Worm (Caenorhabditis elegans): ENCODE results near the gene Y7A5A.2.
A peak's percentile ranks its signal among the peaks of the same experiment; 100 is the strongest.

Y7A5A.2 gene

DNA sequence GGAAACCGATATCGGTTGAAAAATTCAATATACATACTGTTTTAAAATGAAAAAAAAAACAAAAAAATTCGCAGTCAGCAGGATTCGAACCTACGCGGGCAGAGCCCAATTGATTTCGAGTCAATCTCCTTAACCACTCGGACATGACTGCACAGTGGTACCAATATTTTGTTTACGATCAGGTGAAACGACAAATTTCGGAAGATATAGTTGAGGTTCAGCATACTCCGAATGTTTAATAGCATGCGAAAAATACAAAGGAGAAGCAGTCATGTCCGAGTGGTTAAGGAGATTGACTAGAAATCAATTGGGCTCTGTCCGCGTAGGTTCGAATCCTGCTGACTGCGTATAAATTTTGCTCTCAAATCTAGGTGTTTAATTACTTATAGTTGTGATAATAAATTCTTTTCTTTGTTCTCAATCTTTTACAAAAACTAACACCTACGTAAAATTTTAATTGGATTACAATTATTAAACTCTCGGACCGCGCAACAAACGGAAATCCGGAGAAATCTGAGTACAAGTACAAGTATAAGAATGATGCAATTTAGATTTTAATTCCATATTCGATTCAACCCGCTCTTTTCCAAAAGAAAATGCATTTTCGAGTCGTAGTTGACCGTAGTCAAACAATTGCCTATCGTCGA, 850 bp upstream of the Y7A5A.2 start, which contains the start of gene Y7A5A.13:
Y7A5A.13 (plus strand) TSS at position 597 of the 647 bp plus-strand sequence.
- TF ChIP-seq hlh-17 (GFP tag; optimal IDR thresholded peaks at IDR 0.05; ENCODE audit: borderline replicate concordance) = no peak
- no peak for TF ChIP-seq vab-15 (tag; optimal IDR thresholded peaks at IDR 0.05)

DNA sequence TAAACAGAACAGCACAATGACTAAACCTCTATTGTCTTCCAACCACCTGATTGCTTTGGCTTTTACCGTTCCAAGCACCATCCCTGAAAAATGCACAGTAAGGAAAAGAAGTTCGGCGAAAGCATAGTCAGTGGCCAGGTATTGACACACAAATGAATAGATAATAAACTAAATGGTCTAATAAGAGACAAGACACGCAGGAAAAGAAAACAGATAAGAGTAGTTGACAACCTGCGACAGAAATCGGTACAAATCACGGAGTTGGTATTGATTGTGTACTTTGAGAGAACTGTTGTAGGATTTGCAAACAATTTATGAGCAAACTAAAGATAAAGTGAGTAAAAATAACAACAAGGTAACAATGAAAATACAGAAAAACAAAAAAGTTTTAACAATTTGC, 1.1 kb downstream of the Y7A5A.2 start, which contains the start of gene Y7A5A.1:
Y7A5A.1 (minus strand) TSS at position 83 of the 400 bp plus-strand sequence.
- TF ChIP-seq nhr-19 (GFP tag; conservative IDR thresholded peaks at IDR 0.05) (no peak), elt-2 (tag; optimal IDR thresholded peaks at IDR 0.05) (peak; percentile 26), blmp-1 (tag; optimal IDR thresholded peaks at IDR 0.05) (peak; percentile 1)

DNA sequence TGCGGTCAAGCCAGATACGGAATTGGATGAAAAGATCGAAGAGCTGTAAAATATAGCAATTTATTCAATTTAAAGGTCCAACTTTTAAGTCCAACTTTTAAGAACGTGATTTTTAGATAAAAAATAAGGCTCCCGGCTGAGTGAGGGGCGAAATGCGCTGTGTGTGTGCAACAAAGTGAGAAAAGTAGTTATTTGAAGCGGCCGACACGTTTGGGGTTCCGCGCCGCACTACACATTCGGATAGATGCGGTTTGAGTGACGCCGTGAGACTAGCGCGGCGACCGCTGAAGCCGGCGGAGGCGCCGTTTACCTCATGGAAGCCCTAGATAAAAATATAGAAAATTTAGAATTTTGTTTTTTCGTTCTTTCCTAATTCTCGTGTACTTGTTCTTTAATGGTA, 1.7 kb downstream of the Y7A5A.2 start:
- TF ChIP-seq pag-3 (tag; optimal IDR thresholded peaks at IDR 0.05; ENCODE audit: borderline replicate concordance, insufficient read depth) (no peak), mdl-1 (tag; optimal IDR thresholded peaks at IDR 0.05) (no peak), aha-1 (tag; optimal IDR thresholded peaks at IDR 0.05) (no peak), snpc-4 (tag; optimal IDR thresholded peaks at IDR 0.05) (peak; percentile 36), lin-15B (tag; optimal IDR thresholded peaks at IDR 0.05) (no peak), nhr-77 (tag; optimal IDR thresholded peaks at IDR 0.05) (no peak), nhr-19 (GFP tag; conservative IDR thresholded peaks at IDR 0.05) (no peak)

DNA sequence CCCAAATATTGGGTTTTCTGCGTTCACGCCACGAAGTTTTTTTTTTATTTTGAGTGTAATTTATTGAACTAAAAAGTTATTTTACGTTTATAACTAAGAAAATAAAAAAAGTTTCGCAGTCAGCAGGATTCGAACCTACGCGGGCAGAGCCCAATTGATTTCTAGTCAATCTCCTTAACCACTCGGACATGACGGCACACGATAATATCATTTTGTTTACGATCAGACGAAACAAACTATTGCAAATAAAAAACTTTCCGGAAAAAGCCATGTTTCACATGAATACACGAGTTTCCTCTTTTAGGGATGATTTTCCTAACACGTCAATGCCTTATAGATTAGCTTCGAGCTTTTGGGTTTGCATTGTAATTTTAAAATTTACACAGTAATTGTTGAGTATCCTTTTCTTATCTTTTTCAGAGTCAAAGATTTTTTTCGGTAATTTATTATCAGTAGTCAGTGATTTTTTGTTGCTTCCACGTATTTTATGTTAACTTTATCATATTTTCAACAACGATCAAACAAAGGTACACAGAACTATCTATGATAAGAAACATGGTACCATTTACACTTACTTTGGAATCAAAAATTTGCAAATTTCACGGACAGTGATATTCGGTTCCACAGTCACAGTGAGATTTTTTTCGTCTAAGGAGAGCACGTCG, 2.5 kb downstream of the Y7A5A.2 start:
- TF ChIP-seq elt-2 (tag; optimal IDR thresholded peaks at IDR 0.05) (peak; percentile 67), sptf-1 (tag; optimal IDR thresholded peaks at IDR 0.05) (no peak)

DNA sequence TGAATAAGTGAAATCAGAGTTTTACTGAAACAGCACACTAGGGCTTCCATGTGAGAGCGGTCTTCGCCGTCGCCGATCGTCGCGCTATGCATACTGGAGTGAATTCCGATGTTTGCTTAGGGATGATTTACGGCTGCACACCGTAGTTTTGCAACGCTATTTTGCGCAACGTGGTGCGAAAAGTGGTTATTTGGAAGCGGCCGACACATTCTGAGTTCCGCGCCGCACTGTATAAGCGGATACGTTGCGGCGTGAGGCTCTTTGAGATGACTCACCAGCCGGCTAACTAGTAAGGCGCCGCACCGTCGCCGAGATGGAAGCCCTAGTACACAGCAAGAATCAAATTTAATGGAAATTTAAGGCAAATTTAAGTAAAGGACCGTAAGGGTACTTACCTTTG, 4.0 kb downstream of the Y7A5A.2 start:
- TF ChIP-seq elt-3 (tag; optimal IDR thresholded peaks at IDR 0.05) (no peak), unc-86 (tag; optimal IDR thresholded peaks at IDR 0.05) (no peak), efl-3 (GFP tag; optimal IDR thresholded peaks at IDR 0.05) (no peak), snpc-4 (tag; optimal IDR thresholded peaks at IDR 0.05) (peak; percentile 20)

DNA sequence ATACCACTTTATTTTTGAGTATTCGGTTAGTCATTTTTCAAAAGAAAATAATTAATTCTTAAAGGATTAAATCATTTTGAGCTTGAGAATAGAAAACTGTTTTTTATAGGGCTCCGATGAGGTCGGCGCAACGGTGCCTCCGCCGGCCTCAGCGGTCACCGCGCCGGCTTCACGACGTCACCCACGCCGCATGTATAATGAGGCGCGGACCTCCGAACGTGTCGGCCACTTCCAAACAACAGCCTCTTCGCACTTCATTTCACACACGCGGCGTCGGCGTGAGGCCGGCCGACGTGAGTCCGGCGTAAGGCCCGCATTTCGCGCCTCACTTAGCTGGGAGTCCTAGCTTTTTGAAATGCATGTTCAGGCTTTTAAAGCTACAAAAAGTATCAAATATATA, 5.7 kb downstream of the Y7A5A.2 start:
- TF ChIP-seq snpc-4 (tag; optimal IDR thresholded peaks at IDR 0.05) = peak; percentile 36
- no peak for TF ChIP-seq nhr-47 (tag; optimal IDR thresholded peaks at IDR 0.05)

DNA sequence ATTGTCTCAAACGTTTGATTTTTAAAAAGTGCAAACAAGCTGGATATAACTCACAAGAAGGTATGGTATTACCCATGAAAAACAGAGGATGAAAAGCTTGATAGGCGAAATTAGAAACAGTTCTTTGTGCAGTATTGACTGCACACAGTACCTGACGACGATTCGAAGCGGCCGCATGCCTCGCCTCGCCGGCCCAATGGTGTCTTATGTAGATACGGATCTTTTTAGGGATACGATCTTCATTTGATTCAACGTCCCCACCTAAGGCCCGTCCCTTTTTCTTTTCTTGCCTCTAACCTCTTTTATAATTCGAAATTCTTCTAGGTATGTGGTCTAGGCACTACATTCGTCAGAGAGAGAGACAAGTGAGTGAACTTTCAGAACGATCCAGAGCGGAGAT, 6.4 kb downstream of the Y7A5A.2 start, which contains the start of gene bus-17:
bus-17 (minus strand) TSS at position 208 of the 400 bp plus-strand sequence.
- peak; percentile 56 for TF ChIP-seq nhr-85 (tag)
- TF ChIP-seq zag-1 (tag; optimal IDR thresholded peaks at IDR 0.05) = no peak
- no peak for TF ChIP-seq efl-1 (optimal IDR thresholded peaks at IDR 0.05)
- TF ChIP-seq efl-1 (GFP tag; optimal IDR thresholded peaks at IDR 0.05 in 1 of 2) = peak in 1 of 2 experiments; percentile 4

DNA sequence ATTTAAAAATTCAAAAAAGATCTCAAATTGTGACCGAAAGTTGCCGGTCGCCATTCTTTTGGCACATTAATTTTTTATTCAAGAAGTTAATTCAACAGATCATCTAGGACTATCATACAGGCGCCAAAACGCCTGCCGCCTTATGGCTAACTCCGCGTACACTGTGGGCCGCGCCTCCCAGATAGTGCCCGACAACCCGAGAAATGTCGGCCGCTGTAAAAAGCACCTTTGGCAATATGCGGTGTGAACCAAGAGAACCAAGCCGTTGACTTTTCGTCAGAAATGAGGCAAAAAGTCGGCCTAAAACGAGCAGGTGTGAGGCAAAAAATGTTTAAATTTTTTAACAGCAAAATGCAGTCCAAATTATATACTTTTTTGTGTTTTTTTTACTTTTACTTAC, 13.3 kb downstream of the Y7A5A.2 start:
- TF ChIP-seq snpc-4 (tag; optimal IDR thresholded peaks at IDR 0.05) (peak; percentile 25), hpl-2 (GFP tag; optimal IDR thresholded peaks at IDR 0.05) (no peak), nhr-76 (tag; optimal IDR thresholded peaks at IDR 0.05) (no peak), zag-1 (tag; optimal IDR thresholded peaks at IDR 0.05) (no peak), lsy-2 (tag; optimal IDR thresholded peaks at IDR 0.05) (no peak)

DNA sequence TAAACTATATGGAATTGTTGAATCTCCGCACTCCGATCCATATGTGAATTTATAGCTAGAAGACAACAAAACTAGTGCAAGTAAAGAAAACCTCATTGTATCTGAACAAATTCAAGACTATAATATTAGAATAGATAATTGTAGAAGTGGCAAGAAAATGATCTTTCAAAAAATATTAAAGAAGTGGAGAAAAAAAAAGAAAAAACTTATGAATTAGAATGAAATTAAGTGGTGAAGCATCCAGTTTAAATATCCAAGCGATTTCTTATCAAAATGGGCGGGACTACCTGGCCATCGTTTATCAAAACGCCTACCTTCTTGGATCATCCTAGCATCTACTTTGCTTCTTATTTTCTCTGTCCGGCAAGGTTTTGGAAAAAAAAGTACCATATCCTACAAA, 15.4 kb downstream of the Y7A5A.2 start, which contains the start of gene wrt-4:
wrt-4 (minus strand) TSS at position 101 of the 400 bp plus-strand sequence.
- no peak for TF ChIP-seq nhr-71 (tag; optimal IDR thresholded peaks at IDR 0.05)
- no peak for TF ChIP-seq aha-1 (tag; optimal IDR thresholded peaks at IDR 0.05)
- no peak for TF ChIP-seq lin-15B (tag; optimal IDR thresholded peaks at IDR 0.05)

Measured in whole organism, L1 larva.